Fruit fly (Drosophila melanogaster): ENCODE data around the gene CG9132.

- TF ChIP-seq Dfd (GFP tag; optimal IDR thresholded peaks at IDR 0.05) (no peak), CG32264 (GFP tag; optimal IDR thresholded peaks at IDR 0.05) (no peak), psq (GFP tag; optimal IDR thresholded peaks at IDR 0.05) (no peak), Rel (GFP tag; optimal IDR thresholded peaks at IDR 0.05) (no peak), Rel (tag; optimal IDR thresholded peaks at IDR 0.05) (no peak), Hnf4 (GFP tag; optimal IDR thresholded peaks at IDR 0.05) (no peak), pan (optimal IDR thresholded peaks at IDR 0.05) (no peak)
Measured at dm6 chrX:16783141-16783715, 17.3 kb downstream of the CG9132 start, which contains the start of gene if.
